Worm (Caenorhabditis elegans) whole organism, L1 larva: ENCODE results near the gene M163.21.

Experiments
- C04F5.9 ChIP-seq: sonication (generic microtip); optimal IDR thresholded peaks from 2 replicates; lab custom pipeline; 2016; ENCODE audit warnings: missing genetic modification characterization, missing compliant biosample characterization
- C16A3.4 ChIP-seq: fragments of 150-350 bp; optimal IDR thresholded peaks from 2 replicates; lab custom pipeline; 2014; ENCODE audit warnings: missing biosample characterization, missing genetic modification characterization
- F16B12.6 ChIP-seq: fragments of 150-350 bp; optimal IDR thresholded peaks from 2 replicates; lab custom pipeline; 2014; ENCODE audit warnings: missing biosample characterization, missing genetic modification characterization
- Y116A8C.19 ChIP-seq: sonication (generic microtip); optimal IDR thresholded peaks from 2 replicates; lab custom pipeline; 2016; ENCODE audit warnings: missing compliant biosample characterization, missing genetic modification characterization, borderline replicate concordance
- aly-2 ChIP-seq: fragments of 150-350 bp; optimal IDR thresholded peaks from 2 replicates; lab custom pipeline; 2014; ENCODE audit warnings: missing biosample characterization, missing genetic modification characterization
- ceh-63 ChIP-seq: fragments of 200-800 bp; sonication (Bioruptor generic); optimal IDR thresholded peaks from 2 replicates; lab custom pipeline; 2018; ENCODE audit warnings: mild to moderate bottlenecking, missing genetic modification characterization, missing compliant biosample characterization
- ceh-8 ChIP-seq: fragments of 200-800 bp; sonication (Bioruptor generic); optimal IDR thresholded peaks from 2 replicates; lab custom pipeline; 2018; ENCODE audit warnings: mild to moderate bottlenecking, missing genetic modification characterization, moderate library complexity, missing compliant biosample characterization
- ceh-82 ChIP-seq, 3 experiments: fragments of 150-350 bp in 1 of 3; sonication (generic microtip) in 2 of 3; optimal IDR thresholded peaks; 2 replicates each; lab custom pipeline; 2014 to 2017; ENCODE audit warnings: missing biosample characterization in 3 of 3, missing genetic modification characterization in 3 of 3
- ceh-88 ChIP-seq: fragments of 200-800 bp; sonication (Bioruptor generic); IDR thresholded peaks from 2 replicates; pipeline ENCODE4 v1.3.6; 2022; ENCODE audit warnings: missing genetic modification characterization, missing compliant biosample characterization
- ces-1 ChIP-seq: fragments of 150-350 bp; optimal IDR thresholded peaks from 2 replicates; lab custom pipeline; 2014; ENCODE audit warnings: missing biosample characterization, missing genetic modification reagents, missing genetic modification characterization
- dpl-1 ChIP-seq, 3 experiments: fragments of 150-350 bp in 2 of 3; sonication (generic microtip) in 1 of 3; optimal IDR thresholded peaks; 2 replicates each; lab custom pipeline; 2014 to 2017; ENCODE audit warnings: missing biosample characterization in 3 of 3, missing genetic modification characterization in 3 of 3, missing genetic modification reagents in 3 of 3
- efl-1 ChIP-seq, 4 experiments: fragments of 150-350 bp; optimal IDR thresholded peaks in 3 of 4; peaks in 1 of 4; 1 replicate in 1 of 4; 2 replicates in 3 of 4; lab custom pipeline; 2014; ENCODE audit warnings: missing biosample characterization in 2 of 4, missing genetic modification characterization in 2 of 4, missing genetic modification reagents in 2 of 4
- efl-3 ChIP-seq: fragments of 200-800 bp; sonication (Bioruptor generic); optimal IDR thresholded peaks from 2 replicates; lab custom pipeline; 2018; ENCODE audit warnings: mild to moderate bottlenecking, missing genetic modification characterization, missing compliant biosample characterization
- egl-27 ChIP-seq, 2 experiments: fragments of 150-350 bp in 1 of 2; sonication (generic microtip); optimal IDR thresholded peaks; 3 replicates each; lab custom pipeline; 2017 to 2018; ENCODE audit warnings: missing biosample characterization in 2 of 2, missing genetic modification characterization in 2 of 2, missing genetic modification reagents in 2 of 2
- ets-5 ChIP-seq: fragments of 200-800 bp; sonication (Bioruptor generic); IDR thresholded peaks from 2 replicates; pipeline ENCODE4 v1.3.6; 2022; ENCODE audit warnings: missing genetic modification characterization, missing compliant biosample characterization
- fkh-4 ChIP-seq: sonication (generic microtip); optimal IDR thresholded peaks from 2 replicates; lab custom pipeline; 2016; ENCODE audit warnings: missing compliant biosample characterization, missing genetic modification characterization, borderline replicate concordance
- fkh-8 ChIP-seq: sonication (generic microtip); optimal IDR thresholded peaks from 2 replicates; lab custom pipeline; 2016; ENCODE audit warnings: mild to moderate bottlenecking, missing genetic modification characterization, missing compliant biosample characterization
- hlh-4 ChIP-seq: sonication (generic microtip); optimal IDR thresholded peaks from 2 replicates; lab custom pipeline; 2016; ENCODE audit warnings: mild to moderate bottlenecking, missing genetic modification characterization, missing compliant biosample characterization
- isw-1 ChIP-seq: fragments of 200-800 bp; sonication (Bioruptor generic); IDR thresholded peaks from 2 replicates; pipeline ENCODE4 v1.3.6; 2022; ENCODE audit warnings: missing genetic modification characterization, missing compliant biosample characterization
- jun-1 ChIP-seq: fragments of 150-350 bp; optimal IDR thresholded peaks from 2 replicates; lab custom pipeline; 2014; ENCODE audit warnings: missing biosample characterization, missing genetic modification reagents, missing genetic modification characterization
- lin-14 ChIP-seq: fragments of 200-800 bp; sonication (Bioruptor generic); optimal IDR thresholded peaks from 2 replicates; lab custom pipeline; 2018; ENCODE audit warnings: mild to moderate bottlenecking, missing genetic modification characterization, moderate library complexity, missing compliant biosample characterization
- mep-1 ChIP-seq: fragments of 150-350 bp; optimal IDR thresholded peaks from 2 replicates; lab custom pipeline; 2014; ENCODE audit warnings: missing biosample characterization, missing genetic modification characterization
- nhr-12 ChIP-seq: sonication (generic microtip); optimal IDR thresholded peaks from 2 replicates; lab custom pipeline; 2017; ENCODE audit warnings: missing biosample characterization, missing genetic modification characterization
- nhr-19 ChIP-seq: fragments of 200-800 bp; sonication (Bioruptor generic); conservative IDR thresholded peaks from 2 replicates; pipeline ENCODE4 v1.3.6; 2022; ENCODE audit warnings: missing genetic modification characterization, missing compliant biosample characterization
- nhr-20 ChIP-seq: sonication (generic microtip); optimal IDR thresholded peaks from 2 replicates; lab custom pipeline; 2016; ENCODE audit warnings: mild to moderate bottlenecking, missing genetic modification characterization, missing compliant biosample characterization
- nhr-47 ChIP-seq: sonication (generic microtip); optimal IDR thresholded peaks from 2 replicates; lab custom pipeline; 2016; ENCODE audit warnings: mild to moderate bottlenecking, missing genetic modification characterization, moderate library complexity, missing compliant biosample characterization
- nhr-84 ChIP-seq: sonication (generic microtip); optimal IDR thresholded peaks from 2 replicates; lab custom pipeline; 2017; ENCODE audit warnings: missing biosample characterization, missing genetic modification characterization
- nhr-85 ChIP-seq: sonication (generic microtip); peaks from one replicate; lab custom pipeline; 2016; ENCODE audit warnings: missing genetic modification characterization, inconsistent platforms, missing compliant biosample characterization
- pax-3 ChIP-seq: fragments of 200-800 bp; sonication (Bioruptor generic); optimal IDR thresholded peaks from 2 replicates; lab custom pipeline; 2018; ENCODE audit warnings: mild to moderate bottlenecking, missing genetic modification characterization, moderate library complexity, missing compliant biosample characterization
- pqm-1 ChIP-seq: sonication (generic microtip); optimal IDR thresholded peaks from 3 replicates; lab custom pipeline; 2017; ENCODE audit warnings: missing biosample characterization, missing genetic modification characterization
- rnt-1 ChIP-seq: sonication (generic microtip); optimal IDR thresholded peaks from 2 replicates; lab custom pipeline; 2016; ENCODE audit warnings: mild to moderate bottlenecking, missing genetic modification characterization, moderate library complexity, missing compliant biosample characterization
- sox-4 ChIP-seq: sonication (generic microtip); optimal IDR thresholded peaks from 2 replicates; lab custom pipeline; 2016; ENCODE audit warnings: missing genetic modification characterization, missing compliant biosample characterization
- swsn-7 ChIP-seq: sonication (generic microtip); optimal IDR thresholded peaks from 2 replicates; lab custom pipeline; 2016; ENCODE audit warnings: missing genetic modification characterization, missing compliant biosample characterization
- tlp-1 ChIP-seq: fragments of 150-350 bp; optimal IDR thresholded peaks from 2 replicates; lab custom pipeline; 2014; ENCODE audit warnings: missing biosample characterization, missing genetic modification characterization
- unc-30 ChIP-seq: sonication (generic microtip); optimal IDR thresholded peaks from 2 replicates; lab custom pipeline; 2017; ENCODE audit warnings: missing biosample characterization, missing genetic modification characterization
- unc-62 ChIP-seq: fragments of 150-350 bp; optimal IDR thresholded peaks from 2 replicates; lab custom pipeline; 2014; ENCODE audit warnings: missing biosample characterization, missing genetic modification reagents, missing genetic modification characterization
- unc-86 ChIP-seq: sonication (generic microtip); optimal IDR thresholded peaks from 2 replicates; lab custom pipeline; 2016; ENCODE audit warnings: missing genetic modification characterization, missing compliant biosample characterization
- unc-98 ChIP-seq: fragments of 200-800 bp; sonication (Bioruptor generic); IDR thresholded peaks from 2 replicates; pipeline ENCODE4 v1.3.6; 2022; ENCODE audit warnings: missing genetic modification characterization, missing compliant biosample characterization
- ztf-11 ChIP-seq, 2 experiments: sonication (generic microtip); optimal IDR thresholded peaks; 2 replicates each; lab custom pipeline; 2016 to 2017; ENCODE audit warnings: missing genetic modification characterization in 2 of 2, missing biosample characterization in 1 of 2, missing compliant biosample characterization in 1 of 2
- ztf-4 ChIP-seq: fragments of 150-350 bp; optimal IDR thresholded peaks from 2 replicates; lab custom pipeline; 2014; ENCODE audit warnings: missing biosample characterization, missing genetic modification characterization

M163.21 gene

DNA sequence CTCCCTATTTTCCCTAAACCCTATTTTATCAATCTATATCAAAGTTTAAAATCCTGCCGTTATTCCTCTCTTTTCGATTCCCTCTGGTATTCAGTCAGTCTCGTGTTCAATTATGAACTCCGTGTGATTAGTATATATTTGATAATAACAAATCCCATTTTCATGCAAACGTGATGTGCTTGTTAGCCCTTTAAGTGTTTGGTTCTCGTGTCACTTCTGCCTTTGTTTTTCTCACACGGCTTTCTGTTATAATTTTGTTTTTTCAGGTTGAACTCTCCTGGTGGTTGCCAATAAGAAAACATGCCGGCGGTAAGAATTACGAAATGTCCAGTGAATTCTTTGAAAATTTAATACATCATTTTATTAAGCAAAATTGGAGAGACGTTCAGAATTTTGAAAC lies at the start of gene M163.21:
M163.21 (plus strand) TSS at position 301 of the 400 bp plus-strand sequence.
- TF ChIP-seq rnt-1 (tag; lab: Kevin White, UChicago): no peak
- no peak for TF ChIP-seq F16B12.6 (tag; lab: Kevin White, UChicago)
- TF ChIP-seq ceh-8 (GFP tag; lab: Kevin White, UChicago): no peak
- TF ChIP-seq ceh-63: no peak
- TF ChIP-seq C16A3.4: no peak
- no peak for TF ChIP-seq C04F5.9 (tag; lab: Kevin White, UChicago)
- no peak for TF ChIP-seq fkh-8 (tag; lab: Kevin White, UChicago)
- TF ChIP-seq nhr-12 (tag; lab: Kevin White, UChicago): no peak
- no peak for TF ChIP-seq jun-1 (tag; lab: Kevin White, UChicago)
- TF ChIP-seq isw-1 (GFP tag; lab: Robert Waterston, UW): no peak
- no peak for TF ChIP-seq dpl-1 (GFP tag; optimal IDR thresholded peaks at IDR 0.05; lab: Kevin White, UChicago)
- TF ChIP-seq ceh-88 (GFP tag; lab: Robert Waterston, UW): no peak
- no peak for TF ChIP-seq Y116A8C.19 (tag; lab: Kevin White, UChicago)
- no peak for TF ChIP-seq nhr-20 (tag; lab: Kevin White, UChicago)
- no peak for TF ChIP-seq unc-86
- TF ChIP-seq aly-2 (tag; lab: Kevin White, UChicago): no peak
- TF ChIP-seq efl-1 (optimal IDR thresholded peaks at IDR 0.05; lab: Kevin White, UChicago): no peak
- TF ChIP-seq efl-1 (GFP tag; optimal IDR thresholded peaks at IDR 0.05 in 1 of 2; lab: Kevin White, UChicago): no peak
- TF ChIP-seq lin-14 (GFP tag; lab: Kevin White, UChicago): no peak
- TF ChIP-seq egl-27 (tag; optimal IDR thresholded peaks at IDR 0.05; lab: Kevin White, UChicago): no peak
- TF ChIP-seq fkh-4 (tag; lab: Kevin White, UChicago): no peak
- TF ChIP-seq, all 84 proteins: peak for 0

DNA sequence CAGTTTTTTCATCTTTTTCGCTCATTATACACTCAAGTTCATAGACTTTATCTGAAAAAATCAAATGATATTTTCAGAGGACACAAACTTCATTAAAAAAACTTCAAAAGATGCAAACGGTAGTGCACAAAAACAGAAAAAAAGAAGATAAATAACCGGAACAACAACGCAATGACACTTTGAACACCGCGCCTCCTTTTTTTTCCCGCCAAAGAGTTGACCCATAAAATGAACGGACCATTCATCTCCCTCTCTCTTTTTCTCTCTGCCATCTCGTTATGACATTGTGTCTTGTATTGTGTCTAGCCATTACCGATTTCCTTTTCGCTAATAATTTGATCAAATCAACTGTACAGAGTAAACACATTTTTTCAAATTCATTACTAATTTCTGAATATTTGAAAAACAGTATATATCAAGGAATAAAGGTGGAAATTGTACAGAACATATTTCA lies 45.1 kb upstream of the M163.21 start, which contains the start of gene F23D12.2:
F23D12.2 (minus strand) TSS at position 51 of the 454 bp plus-strand sequence.
- TF ChIP-seq ztf-11 (tag; optimal IDR thresholded peaks at IDR 0.05; lab: Kevin White, UChicago) (no peak), C04F5.9 (tag; lab: Kevin White, UChicago) (no peak), tlp-1 (no peak), ceh-82 (tag; optimal IDR thresholded peaks at IDR 0.05; lab: Kevin White, UChicago) (no peak), efl-3 (GFP tag; lab: Kevin White, UChicago) (no peak), pqm-1 (tag; lab: Kevin White, UChicago) (no peak), ztf-4 (no peak), ces-1 (GFP tag; lab: Kevin White, UChicago) (no peak), nhr-19 (GFP tag; lab: Robert Waterston, UW) (no peak)
- TF ChIP-seq, all 84 proteins: peak for 0

ce11 chrX:14423105-14423504 lies 43.5 kb upstream of the M163.21 start, which contains the start of gene fipr-3:
TSS of gene fipr-3 (plus strand) at chrX:14423405.
- TF ChIP-seq unc-62: no peak
- TF ChIP-seq pax-3 (tag; lab: Kevin White, UChicago): no peak
- TF ChIP-seq unc-30 (tag; lab: Kevin White, UChicago): no peak
- TF ChIP-seq hlh-4 (tag; lab: Kevin White, UChicago): no peak
- TF ChIP-seq swsn-7: no peak
- TF ChIP-seq C16A3.4: no peak
- TF ChIP-seq nhr-12 (tag; lab: Kevin White, UChicago): no peak
- no peak for TF ChIP-seq sox-4 (tag; lab: Kevin White, UChicago)
- no peak for TF ChIP-seq nhr-85 (tag; lab: Kevin White, UChicago)
- no peak for TF ChIP-seq mep-1 (tag; lab: Kevin White, UChicago)
- no peak for TF ChIP-seq nhr-84 (tag; lab: Kevin White, UChicago)
- no peak for TF ChIP-seq egl-27 (tag; optimal IDR thresholded peaks at IDR 0.05; lab: Kevin White, UChicago)
- TF ChIP-seq pqm-1 (tag; lab: Kevin White, UChicago): no peak
- no peak for TF ChIP-seq ces-1 (GFP tag; lab: Kevin White, UChicago)
- TF ChIP-seq ets-5 (GFP tag; lab: Robert Waterston, UW): no peak
- TF ChIP-seq unc-98 (GFP tag; lab: Robert Waterston, UW): no peak
- TF ChIP-seq nhr-47 (tag; lab: Kevin White, UChicago): no peak
